4 worm cellular contexts compared by ENCODE assay signal in genomic region chrV:19528535-19528934, ce11.
TF ChIP-seq lines count a peak whose summit lies in the region.

No protein-coding gene starts in this region.

TF ChIP-seq in whole organism, early embryonic, 17 proteins besides CTCF, POLR2A, EP300 and RAD21:
- peak; percentile 70 for TF ChIP-seq ceh-36 (tag; optimal IDR thresholded peaks at IDR 0.05; lab: Kevin White, UChicago)

TF ChIP-seq in whole organism, late embryonic, 69 proteins besides CTCF, POLR2A, EP300 and RAD21:
- peak; percentile 61 for TF ChIP-seq dve-1 (tag; optimal IDR thresholded peaks at IDR 0.05; lab: Kevin White, UChicago)

TF ChIP-seq in whole organism, midembryonic, 9 proteins besides CTCF, POLR2A, EP300 and RAD21:
- peak; percentile 87 for TF ChIP-seq ztf-29 (GFP tag; IDR thresholded peaks at IDR 0.05; lab: Robert Waterston, UW)

TF ChIP-seq in whole organism, mixed stage, embryonic, 35 proteins besides CTCF, POLR2A, EP300 and RAD21:
- TF ChIP-seq ham-2 (GFP tag; optimal IDR thresholded peaks at IDR 0.05; lab: Kevin White, UChicago), result peak; percentile 17
